Fruit fly (Drosophila melanogaster): ENCODE measurements around the gene CG6621.

The CG6621 gene

DNA sequence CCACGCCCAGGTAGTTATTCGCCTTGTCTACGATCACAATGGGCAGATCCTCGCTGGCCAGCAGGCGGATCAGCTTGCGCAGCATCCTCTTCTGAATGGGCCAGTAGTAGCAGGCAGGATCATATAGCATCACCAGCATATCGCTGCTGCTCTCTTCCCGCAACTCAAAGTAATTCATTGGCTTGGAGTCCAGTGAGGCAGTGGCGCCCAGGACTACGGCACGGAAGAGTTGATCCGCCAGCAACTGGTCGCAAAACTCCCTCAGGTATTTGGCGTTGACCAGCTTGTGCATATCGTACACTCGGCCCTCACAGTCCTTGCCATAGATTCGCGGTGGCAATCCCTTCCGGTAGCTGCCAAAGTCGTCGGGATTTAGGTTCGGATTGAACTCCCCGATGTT is 14.7 kb downstream of the CG6621 start:
- no peak for TF ChIP-seq Clk (GFP tag; optimal IDR thresholded peaks at IDR 0.05)
- no peak for TF ChIP-seq CG5204 (GFP tag; optimal IDR thresholded peaks at IDR 0.05)
- no peak for TF ChIP-seq toe (GFP tag; optimal IDR thresholded peaks at IDR 0.05)
- no peak for TF ChIP-seq Crg-1 (GFP tag; optimal IDR thresholded peaks at IDR 0.05)
- no peak for TF ChIP-seq bab1 (GFP tag; optimal IDR thresholded peaks at IDR 0.05)
- no peak for TF ChIP-seq CG12768 (GFP tag; optimal IDR thresholded peaks at IDR 0.05)
- TF ChIP-seq kay (GFP tag; ENCODE audit: borderline replicate concordance), result no peak
- no peak for TF ChIP-seq CG1620 (GFP tag; optimal IDR thresholded peaks at IDR 0.05)

DNA sequence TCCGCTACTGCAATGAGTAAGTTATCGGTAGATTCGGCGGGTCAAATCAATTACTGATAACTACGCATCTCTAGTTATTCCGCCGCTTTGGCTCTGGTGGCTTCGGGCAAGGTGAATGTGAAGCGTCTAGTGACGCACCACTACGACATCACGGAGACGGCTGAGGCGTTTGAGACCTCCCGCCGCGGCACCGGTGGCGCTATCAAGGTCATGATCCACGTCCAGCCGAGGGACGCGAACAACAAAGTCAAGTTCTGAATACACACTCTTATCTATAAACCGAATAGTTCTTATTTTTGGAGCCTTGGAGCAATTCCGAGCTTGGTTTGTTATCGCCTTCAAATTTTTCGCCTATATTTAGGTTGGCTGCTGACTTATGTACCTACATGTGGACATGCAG is 15.5 kb downstream of the CG6621 start:
- TF ChIP-seq CG7045 (GFP tag; optimal IDR thresholded peaks at IDR 0.05) (no peak), CG14711 (tag; optimal IDR thresholded peaks at IDR 0.05) (no peak), kay (GFP tag; ENCODE audit: borderline replicate concordance) (no peak), bab1 (GFP tag; optimal IDR thresholded peaks at IDR 0.05) (no peak), CG11617 (GFP tag; optimal IDR thresholded peaks at IDR 0.05) (no peak), cic (GFP tag; optimal IDR thresholded peaks at IDR 0.05) (no peak), CG1620 (GFP tag; optimal IDR thresholded peaks at IDR 0.05) (no peak), CG5204 (GFP tag; optimal IDR thresholded peaks at IDR 0.05) (no peak), Clk (GFP tag; optimal IDR thresholded peaks at IDR 0.05) (no peak)

DNA sequence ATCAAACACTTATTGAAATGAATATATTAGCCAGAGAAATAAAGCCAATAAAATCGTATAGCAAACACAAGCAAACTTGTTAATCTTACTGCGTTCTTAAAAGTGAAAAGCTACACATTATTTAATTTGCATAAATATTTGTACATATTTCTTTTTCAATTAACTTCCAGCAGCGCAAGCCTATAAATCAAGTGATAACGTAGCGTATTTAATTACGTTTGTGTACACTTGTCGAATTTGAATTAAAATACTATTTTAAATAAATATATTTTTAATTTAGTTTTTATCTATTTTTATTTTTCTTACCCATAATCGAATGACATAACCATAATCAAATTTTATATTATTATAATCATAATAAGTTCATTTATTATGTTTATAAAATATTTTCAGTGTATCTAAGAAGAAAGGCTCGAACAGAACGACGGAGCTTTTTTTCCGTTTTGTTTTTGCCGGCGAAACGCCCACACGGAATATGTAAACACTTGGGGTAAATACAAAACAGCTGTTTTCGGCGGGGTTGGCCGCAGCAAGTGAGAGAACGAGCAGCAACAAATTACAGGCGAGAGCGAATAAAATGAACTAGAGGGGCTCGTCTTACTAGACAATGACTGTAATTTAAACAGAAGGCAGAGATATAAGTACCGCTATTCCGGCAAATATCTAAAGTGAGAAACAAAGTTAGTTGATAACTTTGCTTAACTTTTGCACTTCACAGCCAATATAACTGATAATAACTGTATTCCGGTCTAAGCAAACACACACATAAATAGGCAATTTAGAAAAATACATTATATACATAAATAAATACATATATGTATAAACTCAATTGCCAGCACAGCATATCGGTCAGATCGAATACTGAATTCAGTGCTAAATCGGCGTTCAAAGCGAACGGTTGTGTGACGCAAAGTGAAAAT is 17.6 kb downstream of the CG6621 start, which contains the start of gene Sodh2:
Gene Sodh2, plus strand, starts transcription at position 870 of the 920 bp plus-strand sequence.
- TF ChIP-seq CG12768 (GFP tag; optimal IDR thresholded peaks at IDR 0.05) (peak; percentile 89), Crg-1 (GFP tag; optimal IDR thresholded peaks at IDR 0.05) (peak; percentile 69), CG33017 (tag; optimal IDR thresholded peaks at IDR 0.05) (peak; percentile 96), Mnt (GFP tag; optimal IDR thresholded peaks at IDR 0.05) (peak; percentile 61), kay (GFP tag; ENCODE audit: borderline replicate concordance) (peak; percentile 95), CG7045 (GFP tag; optimal IDR thresholded peaks at IDR 0.05) (peak; percentile 86), CG5204 (GFP tag; optimal IDR thresholded peaks at IDR 0.05) (no peak), CG7101 (tag; optimal IDR thresholded peaks at IDR 0.05) (peak; percentile 92), Clk (GFP tag; optimal IDR thresholded peaks at IDR 0.05) (peak; percentile 25), Hr96 (GFP tag; optimal IDR thresholded peaks at IDR 0.05) (peak; percentile 33), toe (GFP tag; optimal IDR thresholded peaks at IDR 0.05) (peak; percentile 62), ovo (GFP tag; optimal IDR thresholded peaks at IDR 0.05) (peak; percentile 82), CG14711 (tag; optimal IDR thresholded peaks at IDR 0.05) (peak; percentile 91), CG1620 (GFP tag; optimal IDR thresholded peaks at IDR 0.05) (no peak), bab1 (GFP tag; optimal IDR thresholded peaks at IDR 0.05) (peak; percentile 55), tj (GFP tag; optimal IDR thresholded peaks at IDR 0.05) (peak; percentile 37), pad (GFP tag; optimal IDR thresholded peaks at IDR 0.05) (peak; percentile 90), CG11617 (GFP tag; optimal IDR thresholded peaks at IDR 0.05) (peak; percentile 78), cnc (optimal IDR thresholded peaks at IDR 0.05) (no peak), cic (GFP tag; optimal IDR thresholded peaks at IDR 0.05) (peak; percentile 93)

DNA sequence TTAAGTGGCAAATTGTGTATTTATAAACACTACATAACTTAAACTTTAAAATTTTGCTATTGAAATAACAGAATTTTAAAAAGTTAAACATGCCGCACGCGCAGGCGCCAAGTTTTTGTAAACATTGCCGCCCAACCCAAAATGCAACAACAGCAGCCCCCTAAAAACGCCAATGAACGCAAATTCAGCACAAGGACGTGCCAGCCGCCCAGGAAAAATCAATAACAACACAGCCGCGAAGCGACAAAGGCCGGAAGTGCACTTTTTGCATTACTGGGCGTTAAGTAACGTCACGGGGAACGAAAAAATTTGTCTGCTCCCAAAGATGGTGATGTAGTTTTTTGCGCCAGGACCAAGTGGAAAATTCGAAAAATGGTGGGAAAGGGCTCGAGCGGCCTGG is 20.5 kb downstream of the CG6621 start, which contains the start of gene CG4596:
Gene CG4596, plus strand, starts transcription at position 219 of the 400 bp plus-strand sequence.
- TF ChIP-seq ovo (GFP tag; optimal IDR thresholded peaks at IDR 0.05) (no peak), CG1620 (GFP tag; optimal IDR thresholded peaks at IDR 0.05) (no peak), pad (GFP tag; optimal IDR thresholded peaks at IDR 0.05) (no peak), CG5204 (GFP tag; optimal IDR thresholded peaks at IDR 0.05) (no peak), bab1 (GFP tag; optimal IDR thresholded peaks at IDR 0.05) (no peak), CG7101 (tag; optimal IDR thresholded peaks at IDR 0.05) (no peak), Crg-1 (GFP tag; optimal IDR thresholded peaks at IDR 0.05) (no peak), Clk (GFP tag; optimal IDR thresholded peaks at IDR 0.05) (no peak), Mnt (GFP tag; optimal IDR thresholded peaks at IDR 0.05) (no peak), tj (GFP tag; optimal IDR thresholded peaks at IDR 0.05) (no peak), cic (GFP tag; optimal IDR thresholded peaks at IDR 0.05) (no peak), toe (GFP tag; optimal IDR thresholded peaks at IDR 0.05) (no peak), cnc (optimal IDR thresholded peaks at IDR 0.05) (no peak), CG33017 (tag; optimal IDR thresholded peaks at IDR 0.05) (no peak)

DNA sequence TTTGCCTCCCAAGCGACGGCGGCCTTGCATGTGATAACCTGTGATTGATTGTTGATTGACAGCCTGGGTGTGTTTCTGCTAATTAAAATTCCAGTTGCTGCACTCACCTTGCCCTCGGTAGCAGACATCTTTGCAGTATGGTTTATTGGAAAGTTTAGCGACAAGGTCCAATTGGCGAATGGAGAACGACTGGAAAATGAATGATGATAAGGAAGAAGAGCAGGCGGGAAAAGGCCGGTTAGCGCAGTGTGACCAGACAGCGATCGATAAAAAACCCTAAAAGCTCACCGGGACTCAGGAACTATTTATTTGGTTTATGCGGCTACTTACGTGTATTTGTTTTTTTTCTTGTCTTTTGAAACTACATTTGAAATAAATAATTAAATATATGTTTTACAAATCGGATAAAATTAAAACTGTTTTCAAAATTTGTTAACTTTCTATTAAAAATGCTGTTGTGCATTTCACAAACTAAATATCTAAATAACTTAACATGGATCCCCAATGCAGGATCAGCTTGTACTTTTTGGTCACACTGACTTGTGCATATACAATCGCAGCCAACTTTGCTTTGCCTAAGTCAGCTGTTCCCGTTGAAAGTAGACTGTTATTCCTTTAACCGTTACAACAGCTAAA is 21.1 kb downstream of the CG6621 start, which contains the start of gene Fdh:
Gene Fdh, minus strand, starts transcription at position 234 of the 636 bp plus-strand sequence.
- TF ChIP-seq CG12768 (GFP tag; optimal IDR thresholded peaks at IDR 0.05) (peak; percentile 62), cnc (optimal IDR thresholded peaks at IDR 0.05) (peak in 1 of 2 experiments; percentile 52), Clk (GFP tag; optimal IDR thresholded peaks at IDR 0.05) (no peak), CG14711 (tag; optimal IDR thresholded peaks at IDR 0.05) (peak; percentile 77), cic (GFP tag; optimal IDR thresholded peaks at IDR 0.05) (peak; percentile 8), Crg-1 (GFP tag; optimal IDR thresholded peaks at IDR 0.05) (peak; percentile 6), CG5204 (GFP tag; optimal IDR thresholded peaks at IDR 0.05) (no peak), ovo (GFP tag; optimal IDR thresholded peaks at IDR 0.05) (peak; percentile 4), tj (GFP tag; optimal IDR thresholded peaks at IDR 0.05) (peak; percentile 28), Hr96 (GFP tag; optimal IDR thresholded peaks at IDR 0.05) (no peak), CG33017 (tag; optimal IDR thresholded peaks at IDR 0.05) (peak; percentile 72), bab1 (GFP tag; optimal IDR thresholded peaks at IDR 0.05) (peak; percentile 58), kay (GFP tag; ENCODE audit: borderline replicate concordance) (peak; percentile 82), pad (GFP tag; optimal IDR thresholded peaks at IDR 0.05) (peak; percentile 41), CG7045 (GFP tag; optimal IDR thresholded peaks at IDR 0.05) (peak; percentile 23), CG11617 (GFP tag; optimal IDR thresholded peaks at IDR 0.05) (peak; percentile 74), Mnt (GFP tag; optimal IDR thresholded peaks at IDR 0.05) (peak; percentile 41), CG1620 (GFP tag; optimal IDR thresholded peaks at IDR 0.05) (peak; percentile 3), toe (GFP tag; optimal IDR thresholded peaks at IDR 0.05) (no peak), CG7101 (tag; optimal IDR thresholded peaks at IDR 0.05) (peak; percentile 69)

Measured in whole organism, adult.